Fruit fly (Drosophila melanogaster) S2 (cell line): ENCODE data around the gene tal-3A.

ENCODE experiments used
- CG8478 ChIP-seq: fragments of >200 bp; optimal IDR thresholded peaks from 2 replicates; lab custom pipeline; 2018
- CTCF ChIP-seq, 2 experiments: fragments of >200 bp; optimal IDR thresholded peaks; 2 replicates each; lab custom pipeline; 2018

DNA sequence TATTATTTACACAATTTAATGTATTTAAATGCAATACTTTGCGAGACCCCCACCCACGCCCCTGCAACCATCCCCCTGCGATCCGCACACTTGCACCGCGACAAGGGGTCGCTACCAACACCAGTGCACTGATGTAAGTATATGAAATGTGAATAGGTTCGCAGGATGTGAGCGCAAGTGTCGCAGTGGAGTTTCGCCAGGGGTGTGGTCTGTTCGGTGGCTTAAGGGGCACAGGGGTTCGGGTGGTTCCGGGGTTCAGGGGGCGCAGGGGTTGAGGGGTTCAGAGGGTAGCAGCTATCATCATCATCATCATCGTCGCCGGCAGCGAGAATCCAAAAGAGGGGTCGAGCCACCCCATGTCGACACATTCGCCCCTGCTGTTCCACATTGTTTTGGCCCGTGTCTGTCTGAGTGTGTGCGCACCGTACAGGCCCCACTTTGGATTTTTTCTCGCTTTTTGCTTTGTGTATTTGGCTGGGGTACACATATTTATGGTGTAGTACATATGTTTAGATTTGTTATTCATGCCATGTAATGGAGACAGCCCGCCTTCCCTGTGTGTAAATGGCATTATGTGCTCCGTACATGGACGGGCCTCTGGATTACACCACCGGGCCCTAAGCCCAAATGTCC lies 7.8 kb upstream of the tal-3A start:
- no peak for TF ChIP-seq CG8478
- TF ChIP-seq CTCF (optimal IDR thresholded peaks at IDR 0.05; lab: Kevin White, UChicago) = no peak
